Worm (Caenorhabditis elegans) whole organism, L4 larva: ENCODE measurements around the gene rnh-1.1.

ENCODE experiments used
- ceh-62 ChIP-seq: sonication (generic microtip); optimal IDR thresholded peaks from 2 replicates; lab custom pipeline; 2017; ENCODE audit warnings: missing biosample characterization, missing genetic modification characterization
- ceh-82 ChIP-seq: sonication (generic microtip); optimal IDR thresholded peaks from 2 replicates; lab custom pipeline; 2017; ENCODE audit warnings: missing biosample characterization, missing genetic modification characterization
- daf-12 ChIP-seq: fragments of 150-350 bp; optimal IDR thresholded peaks from 2 replicates; lab custom pipeline; 2014; ENCODE audit warnings: missing biosample characterization, missing genetic modification reagents, missing genetic modification characterization
- hif-1 ChIP-seq, 2 experiments: sonication (generic microtip); optimal IDR thresholded peaks; 2 replicates each; lab custom pipeline; 2016 to 2017; ENCODE audit warnings: missing compliant biosample characterization in 2 of 2, missing genetic modification characterization in 2 of 2, missing genetic modification reagents in 2 of 2, missing genotype in 2 of 2, mild to moderate bottlenecking in 1 of 2
- jun-1 ChIP-seq: fragments of 150-350 bp; optimal IDR thresholded peaks from 2 replicates; lab custom pipeline; 2014; ENCODE audit warnings: missing biosample characterization, missing genetic modification reagents, missing genetic modification characterization
- lin-39 ChIP-seq: fragments of 150-350 bp; optimal IDR thresholded peaks from 2 replicates; lab custom pipeline; 2014; ENCODE audit warnings: missing biosample characterization, missing genetic modification reagents, missing genetic modification characterization
- lsy-2 ChIP-seq, 2 experiments: fragments of 150-350 bp in 1 of 2; sonication (generic microtip) in 1 of 2; optimal IDR thresholded peaks; 2 replicates each; lab custom pipeline; 2014 to 2017; ENCODE audit warnings: missing biosample characterization in 2 of 2, missing genetic modification characterization in 2 of 2
- nhr-11 ChIP-seq: fragments of 150-350 bp; optimal IDR thresholded peaks from 2 replicates; lab custom pipeline; 2014; ENCODE audit warnings: missing biosample characterization, missing genetic modification characterization
- pha-4 ChIP-seq, 2 experiments: fragments of 150-350 bp in 1 of 2; fragments of 200-800 bp in 1 of 2; sonication (Bioruptor generic) in 1 of 2; IDR thresholded peaks in 1 of 2; optimal IDR thresholded peaks in 1 of 2; 2 replicates each; pipeline versions ENCODE4 v1.3.6 to Lab custom; 2014 to 2022; ENCODE audit warnings: missing genetic modification characterization in 2 of 2, missing genetic modification reagents in 2 of 2, missing biosample characterization in 1 of 2, missing compliant biosample characterization in 1 of 2
- skn-1 ChIP-seq: fragments of 150-350 bp; optimal IDR thresholded peaks from 2 replicates; lab custom pipeline; 2014; ENCODE audit warnings: missing biosample characterization, missing genetic modification characterization
- snpc-4 ChIP-seq: fragments of 150-350 bp; optimal IDR thresholded peaks from 2 replicates; lab custom pipeline; 2014; ENCODE audit warnings: missing biosample characterization, missing genetic modification characterization
- unc-130 ChIP-seq: sonication (generic microtip); optimal IDR thresholded peaks from 2 replicates; lab custom pipeline; 2016; ENCODE audit warnings: missing genetic modification reagents, missing genetic modification characterization, missing compliant biosample characterization
- unc-39 ChIP-seq: sonication (generic microtip); optimal IDR thresholded peaks from 2 replicates; lab custom pipeline; 2017; ENCODE audit warnings: missing biosample characterization, missing genetic modification characterization
- zip-11 ChIP-seq: fragments of 200-800 bp; sonication (Bioruptor generic); IDR thresholded peaks from 2 replicates; pipeline ENCODE4 v1.3.6; 2022; ENCODE audit warnings: missing genetic modification characterization, missing compliant biosample characterization

DNA sequence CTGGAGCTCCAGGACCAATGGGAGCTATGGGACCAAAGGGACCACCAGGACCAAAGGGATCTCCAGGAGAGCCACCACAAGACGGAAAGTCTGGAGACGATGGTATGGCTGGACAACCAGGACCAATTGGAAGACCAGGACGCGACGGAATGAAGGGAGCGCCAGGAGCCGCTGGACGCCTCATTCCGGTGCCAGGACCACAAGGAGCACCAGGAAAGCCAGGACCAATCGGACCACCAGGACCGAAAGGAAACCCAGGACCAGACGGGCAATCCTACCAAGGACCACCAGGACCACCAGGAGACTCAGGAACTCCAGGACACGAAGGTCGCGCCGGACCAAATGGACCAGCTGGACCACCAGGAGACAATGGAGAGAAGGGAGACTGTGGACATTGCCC lies 19.2 kb downstream of the rnh-1.1 start:
- TF ChIP-seq jun-1 (tag; lab: Kevin White, UChicago) (no peak), daf-12 (no peak), ceh-62 (tag; lab: Kevin White, UChicago) (no peak), lsy-2 (tag; optimal IDR thresholded peaks at IDR 0.05; lab: Kevin White, UChicago) (no peak), unc-39 (no peak), pha-4 (GFP tag; IDR thresholded peaks at IDR 0.05; lab: Robert Waterston, UW) (no peak), pha-4 (tag; optimal IDR thresholded peaks at IDR 0.05; lab: Kevin White, UChicago) (no peak), zip-11 (GFP tag; lab: Robert Waterston, UW) (no peak), lin-39 (tag; lab: Kevin White, UChicago) (no peak), ceh-82 (tag; lab: Kevin White, UChicago) (no peak), snpc-4 (tag; lab: Kevin White, UChicago) (no peak), unc-130 (no peak), hif-1 (tag; optimal IDR thresholded peaks at IDR 0.05; lab: Kevin White, UChicago) (no peak), skn-1 (tag; lab: Kevin White, UChicago) (no peak), nhr-11 (no peak)
